Worm (Caenorhabditis elegans): ENCODE data around the gene srd-13.
A peak's percentile ranks its signal among the peaks of the same experiment; 100 is the strongest.

srd-13 gene

ce11 chrIV:5635551-5635950 lies at the start of gene srd-13:
Gene srd-13, minus strand, starts transcription at chrIV:5635651.
- TF ChIP-seq W03F9.2 (tag; optimal IDR thresholded peaks at IDR 0.05) (no peak), him-1 (tag; optimal IDR thresholded peaks at IDR 0.05) (no peak), dao-5 (tag; optimal IDR thresholded peaks at IDR 0.05) (no peak)

ce11 chrIV:5685014-5685413 lies 49.6 kb upstream of the srd-13 start, which contains the start of gene C55C3.3:
Gene C55C3.3, plus strand, starts transcription at chrIV:5685287.
- TF ChIP-seq him-1 (tag; optimal IDR thresholded peaks at IDR 0.05) = no peak

- TF ChIP-seq W03F9.2 (tag; optimal IDR thresholded peaks at IDR 0.05) (no peak), dao-5 (tag; optimal IDR thresholded peaks at IDR 0.05) (no peak), him-1 (tag; optimal IDR thresholded peaks at IDR 0.05) (no peak)
These were observed 47.2 kb upstream of the srd-13 start, which contains the start of the genes C55C3.7 and C55C3.6 for ce11 chrIV:5682547-5683234. Gene C55C3.7, minus strand, starts transcription at chrIV:5682647. Gene C55C3.6, plus strand, starts transcription at chrIV:5683184.

ce11 chrIV:5678044-5678443 lies 42.6 kb upstream of the srd-13 start, which contains the start of gene C55C3.4:
Gene C55C3.4, minus strand, starts transcription at chrIV:5678144.
- no peak for TF ChIP-seq dao-5 (tag; optimal IDR thresholded peaks at IDR 0.05)
- TF ChIP-seq him-1 (tag; optimal IDR thresholded peaks at IDR 0.05) = no peak
- no peak for TF ChIP-seq W03F9.2 (tag; optimal IDR thresholded peaks at IDR 0.05)

- TF ChIP-seq dao-5 (tag; optimal IDR thresholded peaks at IDR 0.05) = no peak
- no peak for TF ChIP-seq him-1 (tag; optimal IDR thresholded peaks at IDR 0.05)
- no peak for TF ChIP-seq W03F9.2 (tag; optimal IDR thresholded peaks at IDR 0.05)
These were observed 39.0 kb upstream of the srd-13 start, which contains the start of gene srd-5 for ce11 chrIV:5674435-5674834. Gene srd-5, minus strand, starts transcription at chrIV:5674535.

ce11 chrIV:5671325-5671724 lies 35.9 kb upstream of the srd-13 start:
- TF ChIP-seq W03F9.2 (tag; optimal IDR thresholded peaks at IDR 0.05) (no peak), him-1 (tag; optimal IDR thresholded peaks at IDR 0.05) (no peak), dao-5 (tag; optimal IDR thresholded peaks at IDR 0.05) (no peak)

ce11 chrIV:5669459-5669858 lies 34.0 kb upstream of the srd-13 start, which contains the start of gene T19E7.6:
Gene T19E7.6, minus strand, starts transcription at chrIV:5669503.
- TF ChIP-seq W03F9.2 (tag; optimal IDR thresholded peaks at IDR 0.05) (no peak), dao-5 (tag; optimal IDR thresholded peaks at IDR 0.05) (no peak), him-1 (tag; optimal IDR thresholded peaks at IDR 0.05) (no peak)

- TF ChIP-seq W03F9.2 (tag; optimal IDR thresholded peaks at IDR 0.05) (no peak), him-1 (tag; optimal IDR thresholded peaks at IDR 0.05) (no peak), dao-5 (tag; optimal IDR thresholded peaks at IDR 0.05) (no peak)
These were observed 31.7 kb upstream of the srd-13 start for ce11 chrIV:5667191-5667590.

ce11 chrIV:5666115-5667028 lies 30.9 kb upstream of the srd-13 start:
- TF ChIP-seq W03F9.2 (tag; optimal IDR thresholded peaks at IDR 0.05) = peak; percentile 11
- TF ChIP-seq him-1 (tag; optimal IDR thresholded peaks at IDR 0.05) = no peak

- TF ChIP-seq W03F9.2 (tag; optimal IDR thresholded peaks at IDR 0.05) = peak; percentile 32
- no peak for TF ChIP-seq dao-5 (tag; optimal IDR thresholded peaks at IDR 0.05)
- TF ChIP-seq him-1 (tag; optimal IDR thresholded peaks at IDR 0.05) = no peak
These were observed 30.0 kb upstream of the srd-13 start for ce11 chrIV:5665353-5665918.

ce11 chrIV:5664375-5665004 lies 29.0 kb upstream of the srd-13 start, which contains the start of gene bec-1:
Gene bec-1, minus strand, starts transcription at chrIV:5664425.
- TF ChIP-seq him-1 (tag; optimal IDR thresholded peaks at IDR 0.05) = no peak
- no peak for TF ChIP-seq dao-5 (tag; optimal IDR thresholded peaks at IDR 0.05)
- no peak for TF ChIP-seq W03F9.2 (tag; optimal IDR thresholded peaks at IDR 0.05)

- TF ChIP-seq dao-5 (tag; optimal IDR thresholded peaks at IDR 0.05) = no peak
- TF ChIP-seq him-1 (tag; optimal IDR thresholded peaks at IDR 0.05) = no peak
- TF ChIP-seq W03F9.2 (tag; optimal IDR thresholded peaks at IDR 0.05) = no peak
These were observed 27.4 kb upstream of the srd-13 start for ce11 chrIV:5662886-5663285.

ce11 chrIV:5662073-5662472 lies 26.6 kb upstream of the srd-13 start:
- TF ChIP-seq him-1 (tag; optimal IDR thresholded peaks at IDR 0.05) (no peak), dao-5 (tag; optimal IDR thresholded peaks at IDR 0.05) (no peak), W03F9.2 (tag; optimal IDR thresholded peaks at IDR 0.05) (no peak)
